Worm (Caenorhabditis elegans) whole organism, L4 larva: ENCODE measurements around the gene lin-52.

Experiments
- F10B5.3 ChIP-seq: sonication (generic microtip); optimal IDR thresholded peaks from 2 replicates; lab custom pipeline; 2016; ENCODE audit warnings: mild to moderate bottlenecking, missing genetic modification characterization, missing compliant biosample characterization
- F49E8.2 ChIP-seq: sonication (generic microtip); optimal IDR thresholded peaks from 2 replicates; lab custom pipeline; 2016; ENCODE audit warnings: missing compliant biosample characterization, mild to moderate bottlenecking, missing genetic modification characterization, borderline replicate concordance
- Y105C5A.15 ChIP-seq: fragments of 200-800 bp; sonication (Bioruptor generic); IDR thresholded peaks from 2 replicates; pipeline ENCODE4 v1.3.6; 2022; ENCODE audit warnings: missing genetic modification characterization, missing compliant biosample characterization
- Y48G9A.11 ChIP-seq: fragments of 200-800 bp; sonication (Bioruptor generic); IDR thresholded peaks from 2 replicates; pipeline ENCODE4 v1.3.6; 2022; ENCODE audit warnings: missing genetic modification reagents, missing genetic modification characterization, missing compliant biosample characterization
- Y75B8A.6 ChIP-seq: fragments of 200-800 bp; sonication (Bioruptor generic); IDR thresholded peaks from 2 replicates; pipeline ENCODE4 v1.3.6; 2022; ENCODE audit warnings: missing genetic modification reagents, missing genetic modification characterization, missing compliant biosample characterization
- ZK337.2 ChIP-seq: fragments of 200-800 bp; sonication (Bioruptor generic); IDR thresholded peaks from 2 replicates; pipeline ENCODE4 v1.3.6; 2022; ENCODE audit warnings: missing genetic modification reagents, missing genetic modification characterization, missing compliant biosample characterization
- ZK546.5 ChIP-seq, 2 experiments: sonication (generic microtip); optimal IDR thresholded peaks; 2 replicates each; lab custom pipeline; 2017; ENCODE audit warnings: missing biosample characterization in 2 of 2, missing genetic modification characterization in 2 of 2
- aly-2 ChIP-seq: sonication (generic microtip); optimal IDR thresholded peaks from 2 replicates; lab custom pipeline; 2018; ENCODE audit warnings: missing biosample characterization, missing genetic modification characterization
- ama-1 ChIP-seq: fragments of 150-350 bp; optimal IDR thresholded peaks from 2 replicates; lab custom pipeline; 2014; ENCODE audit warnings: inconsistent platforms, mixed read lengths
- cey-2 ChIP-seq: sonication (generic microtip); optimal IDR thresholded peaks from 3 replicates; lab custom pipeline; 2017; ENCODE audit warnings: missing genetic modification characterization, mild to moderate bottlenecking, missing compliant biosample characterization, antibody characterized with exemption, borderline replicate concordance; ENCODE audit not compliant: insufficient read depth
- daf-12 ChIP-seq: fragments of 150-350 bp; optimal IDR thresholded peaks from 2 replicates; lab custom pipeline; 2014; ENCODE audit warnings: missing biosample characterization, missing genetic modification reagents, missing genetic modification characterization
- daf-16 ChIP-seq, 3 experiments: sonication (generic microtip); optimal IDR thresholded peaks; 2 replicates each; lab custom pipeline; 2016 to 2017; ENCODE audit warnings: missing genetic modification characterization in 3 of 3, missing genetic modification reagents in 3 of 3, mild to moderate bottlenecking in 2 of 3, missing compliant biosample characterization in 2 of 3, missing biosample characterization in 1 of 3, moderate library complexity in 1 of 3
- daf-8 ChIP-seq: fragments of 200-800 bp; sonication (Bioruptor generic); IDR thresholded peaks from 2 replicates; pipeline ENCODE4 v1.3.6; 2022; ENCODE audit warnings: missing genetic modification characterization, missing compliant biosample characterization
- dmd-9 ChIP-seq: fragments of 200-800 bp; sonication (Bioruptor generic); IDR thresholded peaks from 2 replicates; pipeline ENCODE4 v1.3.6; 2022; ENCODE audit warnings: missing genetic modification reagents, missing genetic modification characterization, missing compliant biosample characterization
- duxl-1 ChIP-seq: sonication (generic microtip); optimal IDR thresholded peaks from 2 replicates; lab custom pipeline; 2016; ENCODE audit warnings: mild to moderate bottlenecking, missing genetic modification characterization, moderate library complexity, missing compliant biosample characterization; ENCODE audit not compliant: poor library complexity
- dve-1 ChIP-seq: sonication (generic microtip); optimal IDR thresholded peaks from 2 replicates; lab custom pipeline; 2017; ENCODE audit warnings: antibody characterized with exemption, mild to moderate bottlenecking, missing genetic modification characterization, missing compliant biosample characterization; ENCODE audit not compliant: insufficient read depth
- fkh-10 ChIP-seq: fragments of 150-350 bp; optimal IDR thresholded peaks from 2 replicates; lab custom pipeline; 2014; ENCODE audit warnings: missing biosample characterization, missing genetic modification reagents, missing genetic modification characterization
- gei-8 ChIP-seq: fragments of 200-800 bp; sonication (Bioruptor generic); optimal IDR thresholded peaks from 2 replicates; lab custom pipeline; 2018; ENCODE audit warnings: mild to moderate bottlenecking, missing genetic modification characterization, missing compliant biosample characterization
- hif-1 ChIP-seq, 2 experiments: sonication (generic microtip); optimal IDR thresholded peaks; 2 replicates each; lab custom pipeline; 2016 to 2017; ENCODE audit warnings: missing compliant biosample characterization in 2 of 2, missing genetic modification characterization in 2 of 2, missing genetic modification reagents in 2 of 2, missing genotype in 2 of 2, mild to moderate bottlenecking in 1 of 2
- lin-13 ChIP-seq: fragments of 150-350 bp; optimal IDR thresholded peaks from 2 replicates; lab custom pipeline; 2014; ENCODE audit warnings: missing biosample characterization, missing genetic modification reagents, missing genetic modification characterization
- lin-39 ChIP-seq: fragments of 150-350 bp; optimal IDR thresholded peaks from 2 replicates; lab custom pipeline; 2014; ENCODE audit warnings: missing biosample characterization, missing genetic modification reagents, missing genetic modification characterization
- lir-3 ChIP-seq: sonication (generic microtip); optimal IDR thresholded peaks from 2 replicates; lab custom pipeline; 2016; ENCODE audit warnings: mild to moderate bottlenecking, missing genetic modification characterization, missing compliant biosample characterization
- mdt-29 ChIP-seq: fragments of 200-800 bp; sonication (Bioruptor generic); IDR thresholded peaks from 2 replicates; pipeline ENCODE4 v1.3.6; 2022; ENCODE audit warnings: missing genetic modification reagents, missing genetic modification characterization, missing compliant biosample characterization
- mxl-2 ChIP-seq: fragments of 200-800 bp; sonication (Bioruptor generic); conservative IDR thresholded peaks from 2 replicates; pipeline ENCODE4 v1.3.6; 2022; ENCODE audit warnings: missing genetic modification reagents, missing genetic modification characterization, missing compliant biosample characterization
- mxl-3 ChIP-seq: fragments of 200-800 bp; sonication (Bioruptor generic); optimal IDR thresholded peaks from 2 replicates; lab custom pipeline; 2018; ENCODE audit warnings: mild to moderate bottlenecking, missing genetic modification characterization, missing compliant biosample characterization
- nhr-111 ChIP-seq: fragments of 200-800 bp; sonication (Bioruptor generic); optimal IDR thresholded peaks from 2 replicates; lab custom pipeline; 2018; ENCODE audit warnings: mild to moderate bottlenecking, missing genetic modification characterization, missing compliant biosample characterization
- nhr-237 ChIP-seq: sonication (generic microtip); optimal IDR thresholded peaks from 2 replicates; lab custom pipeline; 2017; ENCODE audit warnings: missing biosample characterization, missing genetic modification characterization
- nhr-28 ChIP-seq: fragments of 150-350 bp; optimal IDR thresholded peaks from 2 replicates; lab custom pipeline; 2014; ENCODE audit warnings: missing biosample characterization, missing genetic modification characterization
- nhr-6 ChIP-seq: fragments of 150-350 bp; optimal IDR thresholded peaks from 2 replicates; lab custom pipeline; 2014; ENCODE audit warnings: missing biosample characterization, missing genetic modification characterization
- nhr-76 ChIP-seq: fragments of 150-350 bp; optimal IDR thresholded peaks from 2 replicates; lab custom pipeline; 2014; ENCODE audit warnings: missing biosample characterization, missing genetic modification characterization
- pha-4 ChIP-seq, 2 experiments: fragments of 150-350 bp in 1 of 2; fragments of 200-800 bp in 1 of 2; sonication (Bioruptor generic) in 1 of 2; IDR thresholded peaks in 1 of 2; optimal IDR thresholded peaks in 1 of 2; 2 replicates each; pipeline versions ENCODE4 v1.3.6 to Lab custom; 2014 to 2022; ENCODE audit warnings: missing genetic modification characterization in 2 of 2, missing genetic modification reagents in 2 of 2, missing biosample characterization in 1 of 2, missing compliant biosample characterization in 1 of 2
- pqm-1 ChIP-seq: sonication (generic microtip); optimal IDR thresholded peaks from 2 replicates; lab custom pipeline; 2017; ENCODE audit warnings: missing biosample characterization, missing genetic modification characterization
- saeg-2 ChIP-seq: fragments of 200-800 bp; sonication (Bioruptor generic); IDR thresholded peaks from 2 replicates; pipeline ENCODE4 v1.3.6; 2022; ENCODE audit warnings: missing genetic modification reagents, missing genetic modification characterization, missing compliant biosample characterization
- set-16 ChIP-seq: fragments of 200-800 bp; sonication (Bioruptor generic); IDR thresholded peaks from 2 replicates; pipeline ENCODE4 v1.3.6; 2022; ENCODE audit warnings: missing genetic modification reagents, missing genetic modification characterization, missing compliant biosample characterization
- skn-1 ChIP-seq: fragments of 150-350 bp; optimal IDR thresholded peaks from 2 replicates; lab custom pipeline; 2014; ENCODE audit warnings: missing biosample characterization, missing genetic modification characterization
- snpc-1.2 ChIP-seq: fragments of 200-800 bp; sonication (Bioruptor generic); IDR thresholded peaks from 2 replicates; pipeline ENCODE4 v1.3.6; 2022; ENCODE audit warnings: missing genetic modification reagents, missing genetic modification characterization, missing compliant biosample characterization
- spr-1 ChIP-seq: sonication (generic microtip); optimal IDR thresholded peaks from 2 replicates; lab custom pipeline; 2016; ENCODE audit warnings: mild to moderate bottlenecking, missing genetic modification characterization, missing compliant biosample characterization
- tag-97 ChIP-seq: fragments of 200-800 bp; sonication (Bioruptor generic); IDR thresholded peaks from 2 replicates; pipeline ENCODE4 v1.3.6; 2022; ENCODE audit warnings: missing genetic modification characterization, missing compliant biosample characterization
- unc-130 ChIP-seq: sonication (generic microtip); optimal IDR thresholded peaks from 2 replicates; lab custom pipeline; 2016; ENCODE audit warnings: missing genetic modification reagents, missing genetic modification characterization, missing compliant biosample characterization
- unc-39 ChIP-seq: sonication (generic microtip); optimal IDR thresholded peaks from 2 replicates; lab custom pipeline; 2017; ENCODE audit warnings: missing biosample characterization, missing genetic modification characterization
- unc-62 ChIP-seq, 3 experiments: fragments of 150-350 bp in 1 of 3; sonication (generic microtip); optimal IDR thresholded peaks in 2 of 3; peaks in 1 of 3; 1 replicate in 1 of 3; 2 replicates in 2 of 3; lab custom pipeline; 2014 to 2017; ENCODE audit warnings: missing biosample characterization in 3 of 3, missing genetic modification characterization in 3 of 3, missing genetic modification reagents in 3 of 3, missing genotype in 1 of 3
- vab-7 ChIP-seq: fragments of 200-800 bp; sonication (Bioruptor generic); IDR thresholded peaks from 2 replicates; pipeline ENCODE4 v1.3.6; 2022; ENCODE audit warnings: missing genetic modification reagents, missing genetic modification characterization, missing compliant biosample characterization
- zfp-2 ChIP-seq: sonication (generic microtip); optimal IDR thresholded peaks from 2 replicates; lab custom pipeline; 2016; ENCODE audit warnings: mild to moderate bottlenecking, missing genetic modification characterization, missing compliant biosample characterization
- zfp-3 ChIP-seq: fragments of 200-800 bp; sonication (Bioruptor generic); conservative IDR thresholded peaks from 2 replicates; pipeline ENCODE4 v1.3.6; 2022; ENCODE audit warnings: missing genetic modification reagents, missing genetic modification characterization, missing compliant biosample characterization

lin-52 gene

DNA sequence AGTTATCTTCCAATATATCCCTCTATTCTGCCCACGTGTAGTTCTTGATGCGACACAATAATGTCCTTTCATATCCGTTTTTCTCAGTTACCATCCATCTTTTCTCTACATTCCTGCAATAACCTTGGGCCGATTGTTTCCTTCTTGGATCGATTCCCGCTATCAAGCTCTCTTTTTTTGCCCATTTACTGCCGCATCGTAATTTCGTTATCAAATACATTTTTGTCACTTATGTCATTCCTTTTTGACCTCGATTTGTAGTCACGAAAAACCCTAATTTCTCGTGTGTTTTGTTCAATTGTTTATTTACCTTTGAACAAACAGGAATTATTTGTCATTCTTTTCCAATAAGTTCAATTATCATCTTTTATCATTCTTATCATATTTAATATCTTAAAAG, 25.4 kb upstream of the lin-52 start (continued):
- no peak for TF ChIP-seq lin-13 (GFP tag; lab: Kevin White, UChicago)
- TF ChIP-seq daf-8 (GFP tag; lab: Robert Waterston, UW), result no peak
- TF ChIP-seq Y48G9A.11 (GFP tag; lab: Robert Waterston, UW), result no peak
- TF ChIP-seq Y75B8A.6 (GFP tag; lab: Robert Waterston, UW), result no peak
- TF ChIP-seq dve-1 (tag; lab: Kevin White, UChicago), result peak; percentile 85
- no peak for TF ChIP-seq cey-2
- no peak for TF ChIP-seq lin-39 (tag; lab: Kevin White, UChicago)
- peak; percentile 47 for TF ChIP-seq mxl-3 (GFP tag; lab: Kevin White, UChicago)
- TF ChIP-seq daf-12 (tag; lab: Kevin White, UChicago), result no peak
- TF ChIP-seq hif-1 (tag; optimal IDR thresholded peaks at IDR 0.05; lab: Kevin White, UChicago), result no peak
- no peak for TF ChIP-seq nhr-111 (GFP tag; lab: Kevin White, UChicago)
- TF ChIP-seq unc-130 (GFP tag; lab: Kevin White, UChicago), result no peak
- TF ChIP-seq nhr-6 (tag; lab: Kevin White, UChicago), result no peak
- no peak for TF ChIP-seq skn-1 (tag; lab: Kevin White, UChicago)
- TF ChIP-seq vab-7, result no peak
- TF ChIP-seq pha-4 (GFP tag; IDR thresholded peaks at IDR 0.05; lab: Robert Waterston, UW), result no peak
- TF ChIP-seq pha-4 (tag; optimal IDR thresholded peaks at IDR 0.05; lab: Kevin White, UChicago), result no peak
- no peak for TF ChIP-seq dmd-9 (GFP tag; lab: Robert Waterston, UW)
- TF ChIP-seq nhr-237 (tag; lab: Kevin White, UChicago), result no peak
- no peak for TF ChIP-seq aly-2
- no peak for TF ChIP-seq fkh-10 (GFP tag; lab: Kevin White, UChicago)
- TF ChIP-seq mdt-29 (GFP tag; lab: Robert Waterston, UW), result no peak
- no peak for TF ChIP-seq gei-8
- TF ChIP-seq ama-1 (lab: Kevin White, UChicago), result no peak
- no peak for TF ChIP-seq F10B5.3 (tag; lab: Kevin White, UChicago)
- TF ChIP-seq set-16 (GFP tag; lab: Robert Waterston, UW), result no peak
- peak; percentile 45 for TF ChIP-seq pqm-1 (tag; lab: Kevin White, UChicago)
- no peak for TF ChIP-seq ZK337.2 (GFP tag; lab: Robert Waterston, UW)
- TF ChIP-seq zfp-3, result no peak
- TF ChIP-seq snpc-1.2 (GFP tag; lab: Robert Waterston, UW), result no peak
- TF ChIP-seq daf-16 (GFP tag; optimal IDR thresholded peaks at IDR 0.05; lab: Kevin White, UChicago), result no peak
- TF ChIP-seq daf-16 (tag; optimal IDR thresholded peaks at IDR 0.05; lab: Kevin White, UChicago), result peak; percentile 94
- no peak for TF ChIP-seq nhr-76 (tag; lab: Kevin White, UChicago)
- no peak for TF ChIP-seq saeg-2
- TF ChIP-seq unc-62 (GFP tag; optimal IDR thresholded peaks at IDR 0.05 in 1 of 2; lab: Kevin White, UChicago), result peak in 1 of 2 experiments; percentile 73
- no peak for TF ChIP-seq unc-62 (tag; optimal IDR thresholded peaks at IDR 0.05; lab: Kevin White, UChicago)
- TF ChIP-seq nhr-28 (tag; lab: Kevin White, UChicago), result peak; percentile 87
- TF ChIP-seq ZK546.5 (tag; optimal IDR thresholded peaks at IDR 0.05; lab: Kevin White, UChicago), result no peak
- TF ChIP-seq mxl-2 (GFP tag; lab: Robert Waterston, UW), result no peak
- TF ChIP-seq zfp-2 (tag; lab: Kevin White, UChicago), result no peak
- TF ChIP-seq spr-1 (tag; lab: Kevin White, UChicago), result no peak
- no peak for TF ChIP-seq unc-39
- no peak for TF ChIP-seq lir-3 (tag; lab: Kevin White, UChicago)
- TF ChIP-seq F49E8.2 (tag; lab: Kevin White, UChicago), result no peak
- TF ChIP-seq tag-97 (GFP tag; lab: Robert Waterston, UW), result no peak
- TF ChIP-seq Y105C5A.15 (GFP tag; lab: Robert Waterston, UW), result no peak
- no peak for TF ChIP-seq duxl-1 (tag; lab: Kevin White, UChicago)
